Fruit fly (Drosophila melanogaster) whole organism, embryonic: ENCODE results near the gene CG13850.

Source experiments
- Atf3 ChIP-seq: fragments of 200-800 bp; sonication (Bioruptor generic); optimal IDR thresholded peaks from 3 replicates; lab custom pipeline; 2016; ENCODE audit warnings: missing biosample characterization, missing genetic modification characterization
- BEAF-32 ChIP-seq: fragments of 200-800 bp; sonication (Bioruptor generic); optimal IDR thresholded peaks from 3 replicates; lab custom pipeline; 2017; ENCODE audit warnings: missing biosample characterization, missing genetic modification characterization, mild to moderate bottlenecking, moderate library complexity, missing genetic modification reagents
- CG11085 ChIP-seq: fragments of 200-800 bp; sonication (Bioruptor generic); IDR thresholded peaks from 2 replicates; pipeline ENCODE4 v1.3.6; 2022; ENCODE audit warnings: missing biosample characterization, missing genetic modification characterization
- CG11247 ChIP-seq: fragments of 200-800 bp; sonication (Bioruptor generic); IDR thresholded peaks from 2 replicates; pipeline ENCODE4 v1.3.6; 2022; ENCODE audit warnings: missing biosample characterization, missing genetic modification characterization
- CG11398 ChIP-seq: fragments of 200-800 bp; sonication (Bioruptor generic); optimal IDR thresholded peaks from 2 replicates; lab custom pipeline; 2016; ENCODE audit warnings: missing biosample characterization, missing genetic modification characterization
- CG1233 ChIP-seq: fragments of 200-800 bp; sonication (Bioruptor generic); optimal IDR thresholded peaks from 4 replicates; lab custom pipeline; 2018; ENCODE audit warnings: missing biosample characterization, mild to moderate bottlenecking, missing genetic modification characterization
- CG13775 ChIP-seq: fragments of 200-800 bp; sonication (Bioruptor generic); optimal IDR thresholded peaks from 3 replicates; lab custom pipeline; 2017; ENCODE audit warnings: missing biosample characterization, mild to moderate bottlenecking, missing genetic modification characterization
- CG1602 ChIP-seq: fragments of 200-800 bp; sonication (Bioruptor generic); optimal IDR thresholded peaks from 3 replicates; lab custom pipeline; 2016; ENCODE audit warnings: missing biosample characterization, missing genetic modification characterization
- CG18619 ChIP-seq: fragments of 200-800 bp; sonication (Bioruptor generic); optimal IDR thresholded peaks from 3 replicates; lab custom pipeline; 2017; ENCODE audit warnings: missing biosample characterization, mild to moderate bottlenecking, missing genetic modification characterization
- CG2120 ChIP-seq: fragments of 200-800 bp; sonication (Bioruptor generic); optimal IDR thresholded peaks from 3 replicates; lab custom pipeline; 2016; ENCODE audit warnings: missing biosample characterization, missing genetic modification characterization
- CG3281 ChIP-seq: fragments of 200-800 bp; sonication (Bioruptor generic); optimal IDR thresholded peaks from 3 replicates; lab custom pipeline; 2017; ENCODE audit warnings: missing biosample characterization, mild to moderate bottlenecking, missing genetic modification characterization
- CG33213 ChIP-seq: fragments of 200-800 bp; sonication (Bioruptor generic); optimal IDR thresholded peaks from 3 replicates; lab custom pipeline; 2016; ENCODE audit warnings: missing biosample characterization, missing genetic modification characterization
- CG4282 ChIP-seq: fragments of 200-800 bp; sonication (Bioruptor generic); optimal IDR thresholded peaks from 2 replicates; lab custom pipeline; 2016; ENCODE audit warnings: missing biosample characterization, missing genetic modification characterization
- CG6654 ChIP-seq: fragments of 200-800 bp; sonication (Bioruptor generic); optimal IDR thresholded peaks from 2 replicates; lab custom pipeline; 2017; ENCODE audit warnings: missing biosample characterization, mild to moderate bottlenecking, missing genetic modification characterization
- CG9876 ChIP-seq: fragments of 200-800 bp; sonication (Bioruptor generic); optimal IDR thresholded peaks from 2 replicates; lab custom pipeline; 2016; ENCODE audit warnings: missing biosample characterization, missing genetic modification characterization
- Chrac-16 ChIP-seq: fragments of 200-800 bp; sonication (Bioruptor generic); optimal IDR thresholded peaks from 3 replicates; lab custom pipeline; 2016; ENCODE audit warnings: missing biosample characterization, missing genetic modification characterization
- D ChIP-seq, 2 experiments: fragments of 200-800 bp in 1 of 2; fragments of >200 bp in 1 of 2; sonication (Bioruptor generic) in 1 of 2; optimal IDR thresholded peaks; 2 replicates in 1 of 2; 3 replicates in 1 of 2; lab custom pipeline; 2017; ENCODE audit warnings: mild to moderate bottlenecking in 1 of 2, missing biosample characterization in 1 of 2, missing genetic modification characterization in 1 of 2, missing genetic modification reagents in 1 of 2
- Dref ChIP-seq: fragments of 200-800 bp; sonication (Bioruptor generic); IDR thresholded peaks from 2 replicates; pipeline ENCODE4 v1.3.6; 2022; ENCODE audit warnings: missing biosample characterization, missing genetic modification characterization
- Drgx ChIP-seq: fragments of 200-800 bp; sonication (Bioruptor generic); IDR thresholded peaks from 2 replicates; pipeline ENCODE4 v1.3.6; 2022; ENCODE audit warnings: missing biosample characterization, missing genetic modification characterization
- Fer1 ChIP-seq: fragments of 200-800 bp; sonication (Bioruptor generic); optimal IDR thresholded peaks from 2 replicates; lab custom pipeline; 2017; ENCODE audit warnings: missing biosample characterization, mild to moderate bottlenecking, missing genetic modification characterization
- Hand ChIP-seq: fragments of 200-800 bp; sonication (Bioruptor generic); optimal IDR thresholded peaks from 2 replicates; lab custom pipeline; 2017; ENCODE audit warnings: mild to moderate bottlenecking, missing biosample characterization, missing genetic modification reagents, missing genetic modification characterization
- Hr3 ChIP-seq: fragments of 200-800 bp; sonication (Bioruptor generic); optimal IDR thresholded peaks from 3 replicates; lab custom pipeline; 2016; ENCODE audit warnings: missing biosample characterization, missing genetic modification characterization
- Hr39 ChIP-seq: fragments of >200 bp; optimal IDR thresholded peaks from 2 replicates; lab custom pipeline; 2017
- Lhr ChIP-seq: fragments of 200-800 bp; sonication (Bioruptor generic); optimal IDR thresholded peaks from 3 replicates; lab custom pipeline; 2017; ENCODE audit warnings: mild to moderate bottlenecking, missing biosample characterization, missing genetic modification reagents, missing genetic modification characterization
- Lpt ChIP-seq: fragments of >200 bp; optimal IDR thresholded peaks from 2 replicates; lab custom pipeline; 2018; ENCODE audit warnings: missing biosample characterization, missing genetic modification characterization
- Max ChIP-seq: fragments of 200-800 bp; sonication (Bioruptor generic); optimal IDR thresholded peaks from 2 replicates; lab custom pipeline; 2016; ENCODE audit warnings: missing biosample characterization, mild to moderate bottlenecking, missing genetic modification characterization
- Stat92E ChIP-seq, 3 experiments: fragments of >200 bp in 2 of 3; fragments of 200-800 bp in 1 of 3; sonication (Bioruptor generic) in 1 of 3; optimal IDR thresholded peaks; 2 replicates each; lab custom pipeline; 2017 to 2019; ENCODE audit warnings: missing biosample characterization in 3 of 3, missing genetic modification characterization in 3 of 3, mild to moderate bottlenecking in 1 of 3, moderate library complexity in 1 of 3
- Tbp ChIP-seq: fragments of >200 bp; optimal IDR thresholded peaks from 2 replicates; lab custom pipeline; 2018; ENCODE audit warnings: missing biosample characterization, missing genetic modification characterization
- Xbp1 ChIP-seq: fragments of 200-800 bp; sonication (Bioruptor generic); optimal IDR thresholded peaks from 3 replicates; lab custom pipeline; 2016; ENCODE audit warnings: missing biosample characterization, mild to moderate bottlenecking, missing genetic modification characterization
- aop ChIP-seq: fragments of 200-800 bp; sonication (Bioruptor generic); IDR thresholded peaks from 2 replicates; pipeline ENCODE4 v1.3.6; 2022; ENCODE audit warnings: missing biosample characterization, missing genetic modification characterization
- bowl ChIP-seq: fragments of 200-800 bp; sonication (Bioruptor generic); IDR thresholded peaks from 2 replicates; pipeline ENCODE4 v1.3.6; 2022; ENCODE audit warnings: missing biosample characterization, missing genetic modification characterization
- cas ChIP-seq: fragments of 200-800 bp; sonication (Bioruptor generic); IDR thresholded peaks from 2 replicates; pipeline ENCODE4 v1.3.6; 2022; ENCODE audit warnings: missing biosample characterization, missing genetic modification characterization
- cato ChIP-seq: fragments of 200-800 bp; sonication (Bioruptor generic); optimal IDR thresholded peaks from 2 replicates; lab custom pipeline; 2016; ENCODE audit warnings: missing biosample characterization, missing genetic modification characterization, borderline replicate concordance
- corto ChIP-seq: fragments of 200-800 bp; sonication (Bioruptor generic); optimal IDR thresholded peaks from 2 replicates; lab custom pipeline; 2016; ENCODE audit warnings: missing biosample characterization, mild to moderate bottlenecking, missing genetic modification characterization, moderate library complexity
- cwo ChIP-seq: fragments of 200-800 bp; sonication (Bioruptor generic); optimal IDR thresholded peaks from 3 replicates; lab custom pipeline; 2017; ENCODE audit warnings: missing biosample characterization, missing genetic modification characterization, mild to moderate bottlenecking, moderate library complexity, missing genetic modification reagents
- dmrt11E ChIP-seq: fragments of 200-800 bp; sonication (Bioruptor generic); optimal IDR thresholded peaks from 3 replicates; lab custom pipeline; 2018; ENCODE audit warnings: missing biosample characterization, mild to moderate bottlenecking, missing genetic modification characterization, moderate library complexity
- fru ChIP-seq: fragments of >200 bp; optimal IDR thresholded peaks from 2 replicates; lab custom pipeline; 2017
- ftz-f1 ChIP-seq: fragments of 200-800 bp; sonication (Bioruptor generic); optimal IDR thresholded peaks from 2 replicates; lab custom pipeline; 2016; ENCODE audit warnings: missing biosample characterization, missing genetic modification characterization
- hb ChIP-seq: fragments of 200-800 bp; sonication (Bioruptor generic); IDR thresholded peaks from 3 replicates; pipeline ENCODE4 v1.3.6; 2022; ENCODE audit warnings: missing biosample characterization, missing genetic modification characterization; ENCODE audit not compliant: partially characterized antibody
- insv ChIP-seq, 2 experiments: fragments of 200-800 bp; sonication (Bioruptor generic); optimal IDR thresholded peaks; 3 replicates each; lab custom pipeline; 2016 to 2018; ENCODE audit warnings: missing biosample characterization in 2 of 2, missing genetic modification characterization in 2 of 2
- lmd ChIP-seq: fragments of 200-800 bp; sonication (Bioruptor generic); IDR thresholded peaks from 2 replicates; pipeline ENCODE4 v1.3.6; 2022; ENCODE audit warnings: missing biosample characterization, missing genetic modification characterization
- maf-S ChIP-seq: fragments of 200-800 bp; sonication (Bioruptor generic); optimal IDR thresholded peaks from 2 replicates; lab custom pipeline; 2016; ENCODE audit warnings: missing biosample characterization, missing genetic modification characterization
- p53 ChIP-seq: fragments of 200-800 bp; sonication (Bioruptor generic); optimal IDR thresholded peaks from 2 replicates; lab custom pipeline; 2016; ENCODE audit warnings: missing biosample characterization, missing genetic modification characterization
- sqz ChIP-seq: fragments of 200-800 bp; sonication (Bioruptor generic); optimal IDR thresholded peaks from 3 replicates; lab custom pipeline; 2018; ENCODE audit warnings: missing biosample characterization, mild to moderate bottlenecking, missing genetic modification characterization
- sug ChIP-seq: fragments of 200-800 bp; optimal IDR thresholded peaks from 2 replicates; lab custom pipeline; 2019; ENCODE audit warnings: missing biosample characterization, mild to moderate bottlenecking, missing genetic modification characterization, moderate library complexity
- tin ChIP-seq: fragments of 200-800 bp; sonication (Bioruptor generic); optimal IDR thresholded peaks from 3 replicates; lab custom pipeline; 2016; ENCODE audit warnings: missing biosample characterization, missing genetic modification characterization
- twi ChIP-seq: fragments of 200-800 bp; optimal IDR thresholded peaks from 2 replicates; lab custom pipeline; 2019; ENCODE audit warnings: missing biosample characterization, mild to moderate bottlenecking, missing genetic modification characterization, moderate library complexity
- tx ChIP-seq: fragments of 200-800 bp; sonication (Bioruptor generic); optimal IDR thresholded peaks from 2 replicates; lab custom pipeline; 2016; ENCODE audit warnings: missing biosample characterization, missing genetic modification characterization
- vvl ChIP-seq: fragments of 200-800 bp; sonication (Bioruptor generic); IDR thresholded peaks from 2 replicates; pipeline ENCODE4 v1.3.6; 2022; ENCODE audit warnings: missing biosample characterization, missing genetic modification characterization

CG13850 gene

DNA sequence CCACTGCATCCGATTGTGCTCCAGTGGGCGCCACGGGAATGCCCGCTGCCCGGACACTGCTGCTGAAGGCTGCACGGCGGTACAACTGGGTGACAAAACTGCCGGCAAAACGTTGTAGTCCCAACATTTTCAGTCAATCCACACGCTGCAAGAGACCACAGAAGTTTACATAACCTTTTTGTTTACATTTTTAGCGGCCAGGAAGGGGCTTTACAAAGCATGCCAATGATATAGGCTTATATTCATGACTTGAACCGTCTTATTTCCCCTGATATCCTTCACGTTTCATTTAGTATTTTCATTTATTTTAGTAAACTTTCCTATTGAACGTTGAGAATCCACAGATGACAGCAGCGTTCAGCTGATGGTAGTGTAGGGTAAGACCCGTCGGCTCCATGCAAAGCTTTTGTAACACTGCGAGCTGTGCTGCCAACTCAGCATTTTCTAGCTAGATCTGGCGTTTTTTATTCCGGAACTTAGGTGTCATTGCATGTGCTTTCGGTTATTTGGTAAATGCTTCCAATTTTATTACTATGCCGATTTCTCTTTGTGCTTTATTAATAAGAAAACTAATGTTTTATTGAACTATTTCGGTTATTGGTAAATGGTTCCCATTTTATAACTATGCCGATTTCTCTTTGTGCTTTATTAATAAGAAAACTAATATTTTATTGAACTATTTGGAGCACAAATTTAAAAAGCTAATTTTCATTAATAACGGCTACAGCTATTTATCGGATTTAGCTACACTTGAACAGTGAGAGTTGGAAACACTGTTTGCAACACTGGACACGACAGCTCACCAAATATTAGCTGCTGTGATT is at the start of gene CG13850, which contains the start of gene lqfR (continued):
- TF ChIP-seq tx (GFP tag; lab: Kevin White, UChicago) (peak; percentile 75), cato (GFP tag; lab: Kevin White, UChicago) (peak; percentile 58), p53 (GFP tag; lab: Kevin White, UChicago) (no peak), Drgx (GFP tag; lab: Robert Waterston, UW) (peak; percentile 41), maf-S (peak; percentile 79), CG1602 (GFP tag; lab: Kevin White, UChicago) (peak; percentile 78), twi (tag; lab: Kevin White, UChicago) (peak; percentile 57), cwo (GFP tag; lab: Kevin White, UChicago) (peak; percentile 58), bowl (GFP tag; lab: Robert Waterston, UW) (no peak), vvl (no peak; the same call in 1 of the 2 replicates), Stat92E (GFP tag; optimal IDR thresholded peaks at IDR 0.05; lab: Kevin White, UChicago) (no peak), Chrac-16 (GFP tag; lab: Kevin White, UChicago) (peak; percentile 76), CG6654 (GFP tag; lab: Kevin White, UChicago) (peak; percentile 40), sug (tag; lab: Kevin White, UChicago) (peak; percentile 77), insv (GFP tag; optimal IDR thresholded peaks at IDR 0.05; lab: Kevin White, UChicago) (peak in 1 of 2 experiments; percentile 16), dmrt11E (tag; lab: Kevin White, UChicago) (peak; percentile 68), Tbp (GFP tag; lab: Kevin White, UChicago) (peak; percentile 76), CG11398 (GFP tag; lab: Kevin White, UChicago) (peak; percentile 48), Hand (GFP tag; lab: Kevin White, UChicago) (peak; percentile 6), CG2120 (GFP tag; lab: Kevin White, UChicago) (peak; percentile 92), Lhr (GFP tag; lab: Kevin White, UChicago) (peak; percentile 53), Fer1 (no peak), sqz (GFP tag; lab: Kevin White, UChicago) (no peak), CG13775 (GFP tag; lab: Kevin White, UChicago) (peak; percentile 84), CG9876 (GFP tag; lab: Kevin White, UChicago) (peak; percentile 78), Dref (GFP tag; lab: Robert Waterston, UW) (peak; percentile 36; the same call in 1 of the 2 replicates), Hr3 (GFP tag; lab: Kevin White, UChicago) (peak; percentile 84), CG1233 (GFP tag; lab: Kevin White, UChicago) (peak; percentile 58), BEAF-32 (GFP tag; lab: Kevin White, UChicago) (peak; percentile 51), CG33213 (GFP tag; lab: Kevin White, UChicago) (peak; percentile 47), Hr39 (lab: Kevin White, UChicago) (peak; percentile 25), hb (no peak), aop (no peak), Xbp1 (GFP tag; lab: Kevin White, UChicago) (peak; percentile 84), fru (lab: Kevin White, UChicago) (no peak), cas (GFP tag; lab: Robert Waterston, UW) (no peak), D (optimal IDR thresholded peaks at IDR 0.05; lab: Kevin White, UChicago) (no peak), D (GFP tag; optimal IDR thresholded peaks at IDR 0.05; lab: Kevin White, UChicago) (peak; percentile 64), Atf3 (GFP tag; lab: Kevin White, UChicago) (peak; percentile 37), CG11247 (GFP tag; lab: Robert Waterston, UW) (peak; percentile 52; the same call in 1 of the 2 replicates), CG3281 (GFP tag; lab: Kevin White, UChicago) (peak; percentile 67), CG11085 (GFP tag; lab: Robert Waterston, UW) (peak; percentile 40; the same call in 1 of the 2 replicates), ftz-f1 (GFP tag; lab: Kevin White, UChicago) (peak; percentile 12), CG4282 (GFP tag; lab: Kevin White, UChicago) (peak; percentile 51), CG18619 (GFP tag; lab: Kevin White, UChicago) (peak; percentile 77), tin (GFP tag; lab: Kevin White, UChicago) (peak; percentile 79), Lpt (GFP tag; lab: Kevin White, UChicago) (no peak), corto (GFP tag; lab: Kevin White, UChicago) (peak; percentile 17), lmd (GFP tag; lab: Robert Waterston, UW) (peak; percentile 64), Max (GFP tag; lab: Kevin White, UChicago) (peak; percentile 86)
